Worm (Caenorhabditis elegans) whole organism, young adult: ENCODE results near the gene F18A12.2.

Experiments
- B0035.1 ChIP-seq: sonication (generic microtip); optimal IDR thresholded peaks from 2 replicates; lab custom pipeline; 2016; ENCODE audit warnings: missing genetic modification characterization, mild to moderate bottlenecking, missing compliant biosample characterization, missing genotype, missing genetic modification reagents
- C06A6.2 ChIP-seq: fragments of 200-800 bp; sonication (Bioruptor generic); conservative IDR thresholded peaks from 2 replicates; pipeline ENCODE4 v1.3.6; 2022; ENCODE audit warnings: missing genetic modification characterization, missing compliant biosample characterization
- akir-1 ChIP-seq: fragments of 200-800 bp; sonication (Bioruptor generic); optimal IDR thresholded peaks from 2 replicates; lab custom pipeline; 2018; ENCODE audit warnings: mild to moderate bottlenecking, missing genetic modification characterization, moderate library complexity, missing compliant biosample characterization
- ama-1 ChIP-seq, 3 experiments: fragments of 150-350 bp in 1 of 3; sonication (generic microtip) in 2 of 3; optimal IDR thresholded peaks; 2 replicates each; lab custom pipeline; 2014 to 2018; ENCODE audit warnings: missing biosample characterization in 2 of 3, missing genetic modification characterization in 2 of 3, missing genetic modification reagents in 2 of 3
- aptf-2 ChIP-seq: fragments of 200-800 bp; sonication (Bioruptor generic); conservative IDR thresholded peaks from 2 replicates; pipeline ENCODE4 v1.3.6; 2022; ENCODE audit warnings: missing genetic modification reagents, missing genetic modification characterization, missing compliant biosample characterization
- bed-1 ChIP-seq: fragments of 200-800 bp; sonication (Bioruptor generic); IDR thresholded peaks from 2 replicates; pipeline ENCODE4 v1.3.6; 2022; ENCODE audit warnings: missing genetic modification reagents, missing genetic modification characterization, missing compliant biosample characterization
- cebp-1 ChIP-seq, 2 experiments: fragments of 200-800 bp in 1 of 2; sonication (Bioruptor generic) in 1 of 2; sonication (generic microtip) in 1 of 2; IDR thresholded peaks in 1 of 2; optimal IDR thresholded peaks in 1 of 2; 2 replicates each; pipeline versions ENCODE4 v1.3.6 to Lab custom; 2017 to 2022; ENCODE audit warnings: missing compliant biosample characterization in 2 of 2, missing genetic modification characterization in 2 of 2, mild to moderate bottlenecking in 1 of 2, missing genetic modification reagents in 1 of 2, moderate library complexity in 1 of 2
- cebp-2 ChIP-seq: fragments of 200-800 bp; sonication (Bioruptor generic); IDR thresholded peaks from 2 replicates; pipeline ENCODE4 v1.3.6; 2022; ENCODE audit warnings: missing genetic modification characterization, missing compliant biosample characterization
- ceh-79 ChIP-seq: sonication (generic microtip); optimal IDR thresholded peaks from 2 replicates; lab custom pipeline; 2017; ENCODE audit warnings: mild to moderate bottlenecking, missing genetic modification characterization, missing compliant biosample characterization
- ceh-91 ChIP-seq: fragments of 200-800 bp; sonication (Bioruptor generic); IDR thresholded peaks from 2 replicates; pipeline ENCODE4 v1.3.6; 2022; ENCODE audit warnings: missing genetic modification reagents, missing genetic modification characterization, missing compliant biosample characterization
- dpff-1 ChIP-seq: sonication (generic microtip); optimal IDR thresholded peaks from 2 replicates; lab custom pipeline; 2017; ENCODE audit warnings: mild to moderate bottlenecking, missing genetic modification characterization, missing compliant biosample characterization
- dpl-1 ChIP-seq: fragments of 150-350 bp; optimal IDR thresholded peaks from 2 replicates; lab custom pipeline; 2014; ENCODE audit warnings: missing biosample characterization, missing genetic modification reagents, missing genetic modification characterization
- efl-1 ChIP-seq: fragments of 150-350 bp; optimal IDR thresholded peaks from 2 replicates; lab custom pipeline; 2014; ENCODE audit warnings: missing biosample characterization, missing genetic modification reagents, missing genetic modification characterization
- egl-44 ChIP-seq: fragments of 200-800 bp; sonication (Bioruptor generic); IDR thresholded peaks from 2 replicates; pipeline ENCODE4 v1.3.6; 2022; ENCODE audit warnings: missing genetic modification reagents, missing genetic modification characterization, missing compliant biosample characterization
- fkh-3 ChIP-seq: sonication (generic microtip); optimal IDR thresholded peaks from 2 replicates; lab custom pipeline; 2016; ENCODE audit warnings: mild to moderate bottlenecking, missing genetic modification characterization, missing compliant biosample characterization
- gei-17 ChIP-seq: fragments of 200-800 bp; sonication (Bioruptor generic); optimal IDR thresholded peaks from 2 replicates; lab custom pipeline; 2018; ENCODE audit warnings: mild to moderate bottlenecking, missing genetic modification characterization, missing compliant biosample characterization
- hmg-1.2 ChIP-seq: fragments of 200-800 bp; sonication (Bioruptor generic); IDR thresholded peaks from 2 replicates; pipeline ENCODE4 v1.3.6; 2022; ENCODE audit warnings: missing genetic modification reagents, missing genetic modification characterization, missing compliant biosample characterization
- hmg-20 ChIP-seq: fragments of 200-800 bp; sonication (Bioruptor generic); IDR thresholded peaks from 2 replicates; pipeline ENCODE4 v1.3.6; 2022; ENCODE audit warnings: missing genetic modification reagents, missing genetic modification characterization, missing compliant biosample characterization
- hsf-1 ChIP-seq: fragments of 200-800 bp; sonication (Bioruptor generic); IDR thresholded peaks from 2 replicates; pipeline ENCODE4 v1.3.6; 2022; ENCODE audit warnings: missing genetic modification reagents, missing genetic modification characterization, missing compliant biosample characterization
- lin-54 ChIP-seq: fragments of 200-800 bp; sonication (Bioruptor generic); optimal IDR thresholded peaks from 2 replicates; lab custom pipeline; 2018; ENCODE audit warnings: mild to moderate bottlenecking, missing genetic modification characterization, missing compliant biosample characterization
- lsy-27 ChIP-seq: sonication (generic microtip); optimal IDR thresholded peaks from 2 replicates; lab custom pipeline; 2017; ENCODE audit warnings: missing genetic modification characterization, mild to moderate bottlenecking, missing compliant biosample characterization, antibody characterized with exemption, missing genotype, borderline replicate concordance; ENCODE audit not compliant: insufficient read depth
- madf-6 ChIP-seq: fragments of 200-800 bp; sonication (Bioruptor generic); IDR thresholded peaks from 2 replicates; pipeline ENCODE4 v1.3.6; 2022; ENCODE audit warnings: missing genetic modification reagents, missing genetic modification characterization, missing compliant biosample characterization
- madf-8 ChIP-seq: fragments of 200-800 bp; sonication (Bioruptor generic); conservative IDR thresholded peaks from 2 replicates; pipeline ENCODE4 v1.3.6; 2022; ENCODE audit warnings: missing genetic modification reagents, missing genetic modification characterization, missing compliant biosample characterization
- mxl-1 ChIP-seq: sonication (generic microtip); optimal IDR thresholded peaks from 2 replicates; lab custom pipeline; 2016; ENCODE audit warnings: missing genetic modification characterization, missing compliant biosample characterization
- nhr-27 ChIP-seq: fragments of 200-800 bp; sonication (Bioruptor generic); optimal IDR thresholded peaks from 2 replicates; lab custom pipeline; 2018; ENCODE audit warnings: mild to moderate bottlenecking, missing genetic modification characterization, moderate library complexity, missing compliant biosample characterization
- nhr-90 ChIP-seq: sonication (generic microtip); optimal IDR thresholded peaks from 2 replicates; lab custom pipeline; 2016; ENCODE audit warnings: missing genotype, mild to moderate bottlenecking, missing genetic modification characterization, missing compliant biosample characterization
- snpc-1.1 ChIP-seq: sonication (generic microtip); optimal IDR thresholded peaks from 2 replicates; lab custom pipeline; 2017; ENCODE audit warnings: missing genetic modification characterization, mild to moderate bottlenecking, missing compliant biosample characterization, antibody characterized with exemption, moderate library complexity, missing genotype, missing genetic modification reagents; ENCODE audit not compliant: insufficient read depth
- snpc-3.4 ChIP-seq: sonication (generic microtip); optimal IDR thresholded peaks from 2 replicates; lab custom pipeline; 2017; ENCODE audit warnings: missing genetic modification characterization, mild to moderate bottlenecking, missing compliant biosample characterization, antibody characterized with exemption, moderate library complexity, missing genotype, missing genetic modification reagents
- tbx-9 ChIP-seq: sonication (generic microtip); optimal IDR thresholded peaks from 2 replicates; lab custom pipeline; 2016; ENCODE audit warnings: borderline replicate concordance, missing genetic modification characterization, inconsistent platforms, missing compliant biosample characterization
- tlf-1 ChIP-seq: fragments of 200-800 bp; sonication (Bioruptor generic); optimal IDR thresholded peaks from 2 replicates; lab custom pipeline; 2018; ENCODE audit warnings: mild to moderate bottlenecking, missing genetic modification characterization, missing compliant biosample characterization
- zim-3 ChIP-seq: sonication (generic microtip); optimal IDR thresholded peaks from 2 replicates; lab custom pipeline; 2017; ENCODE audit warnings: mild to moderate bottlenecking, missing genetic modification characterization, moderate library complexity, missing compliant biosample characterization
- ztf-26 ChIP-seq: sonication (generic microtip); optimal IDR thresholded peaks from 2 replicates; lab custom pipeline; 2017; ENCODE audit warnings: missing genetic modification characterization, missing compliant biosample characterization
- ztf-28 ChIP-seq: fragments of 200-800 bp; sonication (Bioruptor generic); IDR thresholded peaks from 2 replicates; pipeline ENCODE4 v1.3.6; 2022; ENCODE audit warnings: missing genetic modification reagents, missing genetic modification characterization, missing compliant biosample characterization

The F18A12.2 gene

ce11 chrII:3378275-3378674 is 36.4 kb upstream of the F18A12.2 start, which contains the start of gene Y49F6C.2:
Y49F6C.2 (plus strand) TSS chrII:3378575.
- TF ChIP-seq nhr-27 (no peak), cebp-2 (no peak), bed-1 (GFP tag; lab: Robert Waterston, UW) (no peak)

DNA sequence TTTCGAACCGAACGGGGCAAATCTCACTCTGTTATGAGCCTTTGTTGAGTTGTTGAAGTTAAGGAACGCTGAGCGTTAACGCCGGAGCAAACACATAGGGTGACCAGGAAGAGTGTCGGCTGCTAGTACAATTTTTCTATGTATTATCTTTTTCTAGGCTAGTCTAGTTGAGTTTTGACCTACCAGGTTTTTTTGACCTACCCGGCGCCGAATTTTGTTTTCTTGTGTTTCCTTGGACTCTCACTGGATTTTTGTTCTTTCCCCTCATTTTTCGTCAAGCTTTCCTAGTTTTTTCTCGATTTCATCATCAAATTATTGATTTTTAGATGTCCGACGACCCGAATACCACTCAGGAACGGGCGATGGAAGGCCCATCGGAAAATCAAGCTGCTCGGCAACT is 33.1 kb upstream of the F18A12.2 start, which contains the start of gene T06D4.1:
Gene T06D4.1 (plus strand): TSS at position 321 of the 400 bp plus-strand sequence.
- peak; percentile 76 for TF ChIP-seq madf-8 (GFP tag; lab: Robert Waterston, UW)
- TF ChIP-seq efl-1 (GFP tag; lab: Kevin White, UChicago) = peak; percentile 80
- TF ChIP-seq aptf-2 (GFP tag; lab: Robert Waterston, UW) = 0 out of 2 replicates have a peak, but pooled peaks have one; percentile 5
- peak; percentile 69 for TF ChIP-seq madf-6 (GFP tag; lab: Robert Waterston, UW)
- no peak for TF ChIP-seq C06A6.2 (GFP tag; lab: Robert Waterston, UW)
- no peak for TF ChIP-seq dpff-1 (tag; lab: Kevin White, UChicago)
- peak; percentile 1 for TF ChIP-seq dpl-1
- TF ChIP-seq snpc-1.1 (tag; lab: Kevin White, UChicago) = peak; percentile 12

- TF ChIP-seq zim-3 (tag; lab: Kevin White, UChicago) (no peak), ama-1 (optimal IDR thresholded peaks at IDR 0.05; lab: Kevin White, UChicago) (no peak), ama-1 (GFP tag; optimal IDR thresholded peaks at IDR 0.05; lab: Kevin White, UChicago) (no peak), snpc-1.1 (tag; lab: Kevin White, UChicago) (no peak), snpc-3.4 (no peak), hsf-1 (GFP tag; lab: Robert Waterston, UW) (no peak), nhr-90 (tag; lab: Kevin White, UChicago) (no peak), tlf-1 (GFP tag; lab: Kevin White, UChicago) (no peak), ztf-26 (tag; lab: Kevin White, UChicago) (no peak), mxl-1 (no peak), ceh-91 (GFP tag; lab: Robert Waterston, UW) (no peak), hmg-20 (GFP tag; lab: Robert Waterston, UW) (no peak), ceh-79 (tag; lab: Kevin White, UChicago) (no peak)
Observed at ce11 chrII:3383116-3383515, 31.5 kb upstream of the F18A12.2 start.

- TF ChIP-seq tbx-9 (tag; lab: Kevin White, UChicago) (no peak), B0035.1 (no peak), cebp-1 (GFP tag; IDR thresholded peaks at IDR 0.05; lab: Robert Waterston, UW) (no peak), cebp-1 (tag; optimal IDR thresholded peaks at IDR 0.05; lab: Kevin White, UChicago) (no peak), tlf-1 (GFP tag; lab: Kevin White, UChicago) (no peak), egl-44 (GFP tag; lab: Robert Waterston, UW) (no peak), gei-17 (no peak), ztf-28 (GFP tag; lab: Robert Waterston, UW) (no peak), fkh-3 (tag; lab: Kevin White, UChicago) (no peak), akir-1 (GFP tag; lab: Kevin White, UChicago) (no peak), lsy-27 (tag; lab: Kevin White, UChicago) (no peak)
Observed at ce11 chrII:3385736-3386135, 28.9 kb upstream of the F18A12.2 start, which contains the start of gene T06D4.2. T06D4.2 (minus strand) TSS chrII:3385905.

DNA sequence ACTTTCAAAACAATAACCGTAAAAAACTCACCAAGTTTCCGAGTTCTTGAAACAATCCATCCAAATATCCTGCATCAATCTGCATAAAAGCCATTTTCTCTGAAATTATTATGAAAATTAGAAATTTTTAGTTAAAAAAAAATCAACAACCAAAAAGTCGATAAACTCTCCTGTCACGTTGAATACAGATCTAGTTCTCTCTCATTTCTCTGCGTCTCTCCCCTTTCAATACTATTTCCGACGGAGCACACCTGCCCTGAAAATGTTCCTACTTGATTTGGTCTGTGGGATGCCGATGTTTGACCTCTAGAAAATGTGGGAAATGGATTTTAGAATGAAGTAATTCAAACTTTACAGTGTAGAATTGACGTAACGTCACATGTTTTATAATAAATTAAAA is 27.2 kb upstream of the F18A12.2 start, which contains the start of gene T06D4.6:
Gene T06D4.6 (minus strand): TSS at position 101 of the 400 bp plus-strand sequence.
- no peak for TF ChIP-seq lin-54 (GFP tag; lab: Kevin White, UChicago)
- TF ChIP-seq hmg-1.2 (GFP tag; lab: Robert Waterston, UW) = peak; percentile 52; the same call in 1 of the 2 replicates
- TF ChIP-seq, all 124 proteins: peak for 1
